Worm (Caenorhabditis elegans) whole organism, L1 larva: ENCODE measurements around the gene cyp-14A5.

Source experiments
- C34B4.2 ChIP-seq: sonication (generic microtip); optimal IDR thresholded peaks from 2 replicates; lab custom pipeline; 2017; ENCODE audit warnings: mild to moderate bottlenecking, missing genetic modification characterization, missing compliant biosample characterization
- F16B12.6 ChIP-seq: fragments of 150-350 bp; optimal IDR thresholded peaks from 2 replicates; lab custom pipeline; 2014; ENCODE audit warnings: missing biosample characterization, missing genetic modification characterization
- aha-1 ChIP-seq: fragments of 150-350 bp; optimal IDR thresholded peaks from 2 replicates; lab custom pipeline; 2014; ENCODE audit warnings: missing biosample characterization, missing genetic modification characterization
- blmp-1 ChIP-seq: fragments of 150-350 bp; optimal IDR thresholded peaks from 2 replicates; lab custom pipeline; 2014; ENCODE audit warnings: missing biosample characterization, missing genetic modification characterization
- ceh-88 ChIP-seq: fragments of 200-800 bp; sonication (Bioruptor generic); IDR thresholded peaks from 2 replicates; pipeline ENCODE4 v1.3.6; 2022; ENCODE audit warnings: missing genetic modification characterization, missing compliant biosample characterization
- dpl-1 ChIP-seq, 3 experiments: fragments of 150-350 bp in 2 of 3; sonication (generic microtip) in 1 of 3; optimal IDR thresholded peaks; 2 replicates each; lab custom pipeline; 2014 to 2017; ENCODE audit warnings: missing biosample characterization in 3 of 3, missing genetic modification characterization in 3 of 3, missing genetic modification reagents in 3 of 3
- dsc-1 ChIP-seq: sonication (generic microtip); optimal IDR thresholded peaks from 2 replicates; lab custom pipeline; 2016; ENCODE audit warnings: mild to moderate bottlenecking, missing genetic modification characterization, missing compliant biosample characterization
- efl-1 ChIP-seq, 4 experiments: fragments of 150-350 bp; optimal IDR thresholded peaks in 3 of 4; peaks in 1 of 4; 1 replicate in 1 of 4; 2 replicates in 3 of 4; lab custom pipeline; 2014; ENCODE audit warnings: missing biosample characterization in 2 of 4, missing genetic modification characterization in 2 of 4, missing genetic modification reagents in 2 of 4
- egl-13 ChIP-seq: sonication (generic microtip); optimal IDR thresholded peaks from 2 replicates; lab custom pipeline; 2016; ENCODE audit warnings: missing genotype, missing genetic modification reagents, missing genetic modification characterization, missing compliant biosample characterization
- egl-27 ChIP-seq, 2 experiments: fragments of 150-350 bp in 1 of 2; sonication (generic microtip); optimal IDR thresholded peaks; 3 replicates each; lab custom pipeline; 2017 to 2018; ENCODE audit warnings: missing biosample characterization in 2 of 2, missing genetic modification characterization in 2 of 2, missing genetic modification reagents in 2 of 2
- elt-2 ChIP-seq: sonication (generic microtip); optimal IDR thresholded peaks from 2 replicates; lab custom pipeline; 2016; ENCODE audit warnings: missing genetic modification characterization, mild to moderate bottlenecking, inconsistent platforms, missing compliant biosample characterization, missing genetic modification reagents
- elt-3 ChIP-seq, 6 experiments: fragments of 150-350 bp in 1 of 6; sonication (generic microtip); optimal IDR thresholded peaks; 2 replicates each; lab custom pipeline; 2017 to 2018; ENCODE audit warnings: missing biosample characterization in 6 of 6, missing genetic modification characterization in 6 of 6, inconsistent platforms in 1 of 6
- fkh-4 ChIP-seq: sonication (generic microtip); optimal IDR thresholded peaks from 2 replicates; lab custom pipeline; 2016; ENCODE audit warnings: missing compliant biosample characterization, missing genetic modification characterization, borderline replicate concordance
- hlh-4 ChIP-seq: sonication (generic microtip); optimal IDR thresholded peaks from 2 replicates; lab custom pipeline; 2016; ENCODE audit warnings: mild to moderate bottlenecking, missing genetic modification characterization, missing compliant biosample characterization
- hpl-2 ChIP-seq: fragments of 150-350 bp; optimal IDR thresholded peaks from 2 replicates; lab custom pipeline; 2014; ENCODE audit warnings: missing biosample characterization, missing genetic modification reagents, missing genetic modification characterization
- irx-1 ChIP-seq: sonication (generic microtip); optimal IDR thresholded peaks from 2 replicates; lab custom pipeline; 2016; ENCODE audit warnings: missing genetic modification characterization, missing compliant biosample characterization
- isw-1 ChIP-seq: fragments of 200-800 bp; sonication (Bioruptor generic); IDR thresholded peaks from 2 replicates; pipeline ENCODE4 v1.3.6; 2022; ENCODE audit warnings: missing genetic modification characterization, missing compliant biosample characterization
- jun-1 ChIP-seq: fragments of 150-350 bp; optimal IDR thresholded peaks from 2 replicates; lab custom pipeline; 2014; ENCODE audit warnings: missing biosample characterization, missing genetic modification reagents, missing genetic modification characterization
- lin-13 ChIP-seq: fragments of 150-350 bp; optimal IDR thresholded peaks from 2 replicates; lab custom pipeline; 2014; ENCODE audit warnings: missing biosample characterization, missing genetic modification reagents, missing genetic modification characterization
- lin-14 ChIP-seq: fragments of 200-800 bp; sonication (Bioruptor generic); optimal IDR thresholded peaks from 2 replicates; lab custom pipeline; 2018; ENCODE audit warnings: mild to moderate bottlenecking, missing genetic modification characterization, moderate library complexity, missing compliant biosample characterization
- lin-39 ChIP-seq: fragments of 150-350 bp; optimal IDR thresholded peaks from 2 replicates; lab custom pipeline; 2014; ENCODE audit warnings: missing biosample characterization, missing genetic modification reagents, missing genetic modification characterization
- lir-3 ChIP-seq: sonication (generic microtip); optimal IDR thresholded peaks from 2 replicates; lab custom pipeline; 2016; ENCODE audit warnings: mild to moderate bottlenecking, missing genetic modification characterization, moderate library complexity, missing compliant biosample characterization; ENCODE audit not compliant: poor library complexity
- mab-9 ChIP-seq: fragments of 200-800 bp; sonication (Bioruptor generic); IDR thresholded peaks from 2 replicates; pipeline ENCODE4 v1.3.6; 2022; ENCODE audit warnings: missing genetic modification reagents, missing genetic modification characterization, missing compliant biosample characterization
- mdl-1 ChIP-seq, 2 experiments: fragments of 150-350 bp; optimal IDR thresholded peaks; 2 replicates each; lab custom pipeline; 2014 to 2017; ENCODE audit warnings: missing biosample characterization in 2 of 2, missing genetic modification characterization in 2 of 2, inconsistent platforms in 1 of 2
- mep-1 ChIP-seq: fragments of 150-350 bp; optimal IDR thresholded peaks from 2 replicates; lab custom pipeline; 2014; ENCODE audit warnings: missing biosample characterization, missing genetic modification characterization
- nhr-20 ChIP-seq: sonication (generic microtip); optimal IDR thresholded peaks from 2 replicates; lab custom pipeline; 2016; ENCODE audit warnings: mild to moderate bottlenecking, missing genetic modification characterization, missing compliant biosample characterization
- nhr-28 ChIP-seq: fragments of 150-350 bp; optimal IDR thresholded peaks from 2 replicates; lab custom pipeline; 2014; ENCODE audit warnings: missing biosample characterization, missing genetic modification characterization
- nhr-77 ChIP-seq: fragments of 150-350 bp; optimal IDR thresholded peaks from 2 replicates; lab custom pipeline; 2014; ENCODE audit warnings: missing biosample characterization, missing genetic modification characterization
- nhr-84 ChIP-seq: sonication (generic microtip); optimal IDR thresholded peaks from 2 replicates; lab custom pipeline; 2017; ENCODE audit warnings: missing biosample characterization, missing genetic modification characterization
- nhr-85 ChIP-seq: sonication (generic microtip); peaks from one replicate; lab custom pipeline; 2016; ENCODE audit warnings: missing genetic modification characterization, inconsistent platforms, missing compliant biosample characterization
- pag-3 ChIP-seq: sonication (generic microtip); optimal IDR thresholded peaks from 2 replicates; lab custom pipeline; 2017; ENCODE audit warnings: missing genetic modification characterization, mild to moderate bottlenecking, missing compliant biosample characterization, antibody characterized with exemption, borderline replicate concordance; ENCODE audit not compliant: insufficient read depth
- rnt-1 ChIP-seq: sonication (generic microtip); optimal IDR thresholded peaks from 2 replicates; lab custom pipeline; 2016; ENCODE audit warnings: mild to moderate bottlenecking, missing genetic modification characterization, moderate library complexity, missing compliant biosample characterization
- sox-4 ChIP-seq: sonication (generic microtip); optimal IDR thresholded peaks from 2 replicates; lab custom pipeline; 2016; ENCODE audit warnings: missing genetic modification characterization, missing compliant biosample characterization
- sptf-1 ChIP-seq: fragments of 150-350 bp; optimal IDR thresholded peaks from 2 replicates; lab custom pipeline; 2014; ENCODE audit warnings: missing biosample characterization, missing genetic modification characterization
- sup-37 ChIP-seq: fragments of 200-800 bp; sonication (Bioruptor generic); optimal IDR thresholded peaks from 2 replicates; lab custom pipeline; 2018; ENCODE audit warnings: mild to moderate bottlenecking, missing genetic modification characterization, missing compliant biosample characterization
- swsn-7 ChIP-seq: sonication (generic microtip); optimal IDR thresholded peaks from 2 replicates; lab custom pipeline; 2016; ENCODE audit warnings: missing genetic modification characterization, missing compliant biosample characterization
- tbx-2 ChIP-seq: sonication (generic microtip); optimal IDR thresholded peaks from 2 replicates; lab custom pipeline; 2016; ENCODE audit warnings: missing genetic modification characterization, missing compliant biosample characterization
- tlp-1 ChIP-seq: fragments of 150-350 bp; optimal IDR thresholded peaks from 2 replicates; lab custom pipeline; 2014; ENCODE audit warnings: missing biosample characterization, missing genetic modification characterization
- unc-30 ChIP-seq: sonication (generic microtip); optimal IDR thresholded peaks from 2 replicates; lab custom pipeline; 2017; ENCODE audit warnings: missing biosample characterization, missing genetic modification characterization
- unc-98 ChIP-seq: fragments of 200-800 bp; sonication (Bioruptor generic); IDR thresholded peaks from 2 replicates; pipeline ENCODE4 v1.3.6; 2022; ENCODE audit warnings: missing genetic modification characterization, missing compliant biosample characterization
- vab-15 ChIP-seq: sonication (generic microtip); optimal IDR thresholded peaks from 2 replicates; lab custom pipeline; 2017; ENCODE audit warnings: missing genotype, mild to moderate bottlenecking, missing genetic modification characterization, missing compliant biosample characterization
- xbp-1 ChIP-seq: sonication (generic microtip); optimal IDR thresholded peaks from 2 replicates; lab custom pipeline; 2016; ENCODE audit warnings: missing genetic modification characterization, missing compliant biosample characterization
- zip-4 ChIP-seq: fragments of 200-800 bp; sonication (Bioruptor generic); optimal IDR thresholded peaks from 2 replicates; lab custom pipeline; 2018; ENCODE audit warnings: mild to moderate bottlenecking, missing genetic modification characterization, moderate library complexity, missing compliant biosample characterization
- ztf-11 ChIP-seq, 2 experiments: sonication (generic microtip); optimal IDR thresholded peaks; 2 replicates each; lab custom pipeline; 2016 to 2017; ENCODE audit warnings: missing genetic modification characterization in 2 of 2, missing biosample characterization in 1 of 2, missing compliant biosample characterization in 1 of 2

Gene cyp-14A5

DNA sequence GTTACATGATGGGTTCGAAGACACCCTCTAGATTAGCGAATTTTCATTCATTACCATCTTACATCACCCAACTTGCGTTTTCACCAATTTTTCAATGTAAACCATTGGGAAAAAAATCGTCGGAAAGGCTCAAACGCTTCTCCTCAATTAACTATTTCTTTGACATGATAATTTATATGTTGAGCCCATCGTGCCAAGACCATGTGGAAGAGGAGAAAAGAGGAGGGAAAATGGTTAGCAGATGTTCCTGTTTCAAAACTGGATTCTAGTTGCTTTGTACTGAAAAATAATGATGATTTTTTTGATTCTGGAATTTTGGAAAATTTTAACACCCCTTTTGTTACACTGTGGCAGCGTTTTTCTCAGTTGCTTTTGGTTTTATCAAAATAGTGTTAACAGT, 21.0 kb upstream of the cyp-14A5 start:
- no peak for TF ChIP-seq F16B12.6 (tag; lab: Kevin White, UChicago)
- TF ChIP-seq pag-3 (tag; lab: Kevin White, UChicago): no peak
- peak; percentile 56 for TF ChIP-seq dsc-1
- no peak for TF ChIP-seq hpl-2 (GFP tag; lab: Kevin White, UChicago)
- no peak for TF ChIP-seq nhr-28 (tag; lab: Kevin White, UChicago)
- TF ChIP-seq fkh-4: peak; percentile 19
- no peak for TF ChIP-seq dpl-1 (GFP tag; optimal IDR thresholded peaks at IDR 0.05; lab: Kevin White, UChicago)
- TF ChIP-seq efl-1 (optimal IDR thresholded peaks at IDR 0.05; lab: Kevin White, UChicago): no peak
- TF ChIP-seq efl-1 (GFP tag; optimal IDR thresholded peaks at IDR 0.05 in 1 of 2; lab: Kevin White, UChicago): no peak
- no peak for TF ChIP-seq unc-98 (GFP tag; lab: Robert Waterston, UW)
- no peak for TF ChIP-seq lin-14

ce11 chrV:5442366-5442765, 19.3 kb upstream of the cyp-14A5 start:
- TF ChIP-seq lir-3: no peak
- TF ChIP-seq isw-1 (GFP tag; lab: Robert Waterston, UW): no peak
- no peak for TF ChIP-seq irx-1
- no peak for TF ChIP-seq pag-3 (tag; lab: Kevin White, UChicago)
- TF ChIP-seq ceh-88 (GFP tag; lab: Robert Waterston, UW): no peak
- TF ChIP-seq mdl-1 (tag; optimal IDR thresholded peaks at IDR 0.05; lab: Kevin White, UChicago): no peak
- TF ChIP-seq mab-9: 0 out of 2 replicates have a peak, but pooled peaks have one; percentile 11
- TF ChIP-seq aha-1: no peak
- TF ChIP-seq lin-14: peak; percentile 28
- no peak for TF ChIP-seq elt-3 (tag; optimal IDR thresholded peaks at IDR 0.05; lab: Kevin White, UChicago)

ce11 chrV:5439068-5439467, 16.0 kb upstream of the cyp-14A5 start, which contains the start of gene snpc-1.3:
TSS of gene snpc-1.3 (minus strand) at chrV:5439168.
- TF ChIP-seq nhr-77 (tag; lab: Kevin White, UChicago) (no peak), C34B4.2 (tag; lab: Kevin White, UChicago) (no peak), unc-30 (tag; lab: Kevin White, UChicago) (no peak), nhr-20 (tag; lab: Kevin White, UChicago) (no peak), xbp-1 (tag; lab: Kevin White, UChicago) (no peak), jun-1 (tag; lab: Kevin White, UChicago) (no peak), lir-3 (no peak), irx-1 (no peak)
- TF ChIP-seq, all 84 proteins: peak for 0

- TF ChIP-seq ztf-11 (tag; optimal IDR thresholded peaks at IDR 0.05; lab: Kevin White, UChicago) (no peak), dpl-1 (GFP tag; optimal IDR thresholded peaks at IDR 0.05; lab: Kevin White, UChicago) (peak; percentile 85 to 91 (median 91)), sptf-1 (tag; lab: Kevin White, UChicago) (no peak), efl-1 (optimal IDR thresholded peaks at IDR 0.05; lab: Kevin White, UChicago) (peak; percentile 48 to 90), efl-1 (GFP tag; optimal IDR thresholded peaks at IDR 0.05 in 1 of 2; lab: Kevin White, UChicago) (peak; percentile 89 to 99), F16B12.6 (tag; lab: Kevin White, UChicago) (peak; percentile 10), dsc-1 (no peak), nhr-85 (tag; lab: Kevin White, UChicago) (peak; percentile 61), hlh-4 (tag; lab: Kevin White, UChicago) (no peak), blmp-1 (tag; lab: Kevin White, UChicago) (peak; percentile 89), sox-4 (tag; lab: Kevin White, UChicago) (no peak), xbp-1 (tag; lab: Kevin White, UChicago) (peak; percentile 16), tbx-2 (tag; lab: Kevin White, UChicago) (peak; percentile 11), lin-13 (GFP tag; lab: Kevin White, UChicago) (peak; percentile 25), ceh-88 (GFP tag; lab: Robert Waterston, UW) (no peak), tlp-1 (tag; lab: Kevin White, UChicago) (no peak), rnt-1 (tag; lab: Kevin White, UChicago) (no peak), mdl-1 (tag; optimal IDR thresholded peaks at IDR 0.05; lab: Kevin White, UChicago) (peak in 1 of 2 experiments; percentile 33), mab-9 (no peak), vab-15 (tag; lab: Kevin White, UChicago) (no peak), elt-2 (tag; lab: Kevin White, UChicago) (peak; percentile 97), lin-39 (tag; lab: Kevin White, UChicago) (no peak), nhr-20 (tag; lab: Kevin White, UChicago) (peak; percentile 80), egl-27 (tag; optimal IDR thresholded peaks at IDR 0.05; lab: Kevin White, UChicago) (no peak), swsn-7 (tag; lab: Kevin White, UChicago) (peak; percentile 11), hpl-2 (GFP tag; lab: Kevin White, UChicago) (no peak), nhr-84 (tag; lab: Kevin White, UChicago) (no peak), zip-4 (GFP tag; lab: Kevin White, UChicago) (no peak), pag-3 (tag; lab: Kevin White, UChicago) (no peak), mep-1 (tag; lab: Kevin White, UChicago) (peak; percentile 44), egl-13 (tag; lab: Kevin White, UChicago) (no peak), sup-37 (GFP tag; lab: Kevin White, UChicago) (no peak)
Measured at ce11 chrV:5433020-5433419, 9.9 kb upstream of the cyp-14A5 start, which contains the start of gene acl-6. TSS of gene acl-6 (plus strand) at chrV:5433386.
